Worm (Caenorhabditis elegans) whole organism, young adult: ENCODE results near the gene vha-15.

ENCODE experiments used
- B0261.1 ChIP-seq: sonication (generic microtip); optimal IDR thresholded peaks from 2 replicates; lab custom pipeline; 2016; ENCODE audit warnings: mild to moderate bottlenecking, missing genetic modification characterization, moderate library complexity, missing compliant biosample characterization
- B0336.3 ChIP-seq: fragments of 200-800 bp; sonication (Bioruptor generic); IDR thresholded peaks from 2 replicates; pipeline ENCODE4 v1.3.6; 2022; ENCODE audit warnings: missing genetic modification characterization, missing compliant biosample characterization
- C06A6.2 ChIP-seq: fragments of 200-800 bp; sonication (Bioruptor generic); conservative IDR thresholded peaks from 2 replicates; pipeline ENCODE4 v1.3.6; 2022; ENCODE audit warnings: missing genetic modification characterization, missing compliant biosample characterization
- D2030.7 ChIP-seq: fragments of 200-800 bp; sonication (Bioruptor generic); IDR thresholded peaks from 2 replicates; pipeline ENCODE4 v1.3.6; 2022; ENCODE audit warnings: missing genetic modification reagents, missing genetic modification characterization, missing compliant biosample characterization
- F49E8.2 ChIP-seq: sonication (generic microtip); optimal IDR thresholded peaks from 3 replicates; lab custom pipeline; 2017; ENCODE audit warnings: missing genetic modification characterization, mild to moderate bottlenecking, missing compliant biosample characterization, antibody characterized with exemption, moderate library complexity; ENCODE audit not compliant: insufficient read depth
- F52B5.7 ChIP-seq: sonication (generic microtip); optimal IDR thresholded peaks from 2 replicates; lab custom pipeline; 2016; ENCODE audit warnings: mild to moderate bottlenecking, missing genetic modification characterization, missing compliant biosample characterization
- F55B11.4 ChIP-seq: sonication (generic microtip); optimal IDR thresholded peaks from 2 replicates; lab custom pipeline; 2016; ENCODE audit warnings: missing compliant biosample characterization, missing genetic modification characterization, borderline replicate concordance; ENCODE audit not compliant: insufficient read depth
- Y56A3A.18 ChIP-seq: fragments of 200-800 bp; sonication (Bioruptor generic); IDR thresholded peaks from 2 replicates; pipeline ENCODE4 v1.3.6; 2022; ENCODE audit warnings: missing genetic modification reagents, missing genetic modification characterization, missing compliant biosample characterization
- Y79H2A.3 ChIP-seq: fragments of 200-800 bp; sonication (Bioruptor generic); conservative IDR thresholded peaks from 2 replicates; pipeline ENCODE4 v1.3.6; 2022; ENCODE audit warnings: missing genetic modification reagents, missing genetic modification characterization, missing compliant biosample characterization
- ZK185.1 ChIP-seq: sonication (generic microtip); optimal IDR thresholded peaks from 2 replicates; lab custom pipeline; 2016; ENCODE audit warnings: mild to moderate bottlenecking, missing genetic modification characterization, missing compliant biosample characterization; ENCODE audit not compliant: poor library complexity, severe bottlenecking
- aptf-3 ChIP-seq: fragments of 200-800 bp; sonication (Bioruptor generic); IDR thresholded peaks from 2 replicates; pipeline ENCODE4 v1.3.6; 2022; ENCODE audit warnings: missing genetic modification characterization, missing compliant biosample characterization
- attf-5 ChIP-seq: fragments of 200-800 bp; sonication (Bioruptor generic); optimal IDR thresholded peaks from 2 replicates; lab custom pipeline; 2018; ENCODE audit warnings: mild to moderate bottlenecking, missing genetic modification characterization, missing compliant biosample characterization
- bed-2 ChIP-seq: fragments of 200-800 bp; sonication (Bioruptor generic); IDR thresholded peaks from 2 replicates; pipeline ENCODE4 v1.3.6; 2022; ENCODE audit warnings: missing genetic modification reagents, missing genetic modification characterization, missing compliant biosample characterization
- cebp-1 ChIP-seq, 2 experiments: fragments of 200-800 bp in 1 of 2; sonication (Bioruptor generic) in 1 of 2; sonication (generic microtip) in 1 of 2; IDR thresholded peaks in 1 of 2; optimal IDR thresholded peaks in 1 of 2; 2 replicates each; pipeline versions ENCODE4 v1.3.6 to Lab custom; 2017 to 2022; ENCODE audit warnings: missing compliant biosample characterization in 2 of 2, missing genetic modification characterization in 2 of 2, mild to moderate bottlenecking in 1 of 2, missing genetic modification reagents in 1 of 2, moderate library complexity in 1 of 2
- ceh-100 ChIP-seq: fragments of 200-800 bp; sonication (Bioruptor generic); IDR thresholded peaks from 2 replicates; pipeline ENCODE4 v1.3.6; 2022; ENCODE audit warnings: missing genetic modification reagents, missing genetic modification characterization, missing compliant biosample characterization
- ceh-27 ChIP-seq: fragments of 200-800 bp; sonication (Bioruptor generic); optimal IDR thresholded peaks from 2 replicates; lab custom pipeline; 2018; ENCODE audit warnings: mild to moderate bottlenecking, missing genetic modification characterization, moderate library complexity, missing compliant biosample characterization
- ceh-40 ChIP-seq: fragments of 200-800 bp; sonication (Bioruptor generic); IDR thresholded peaks from 2 replicates; pipeline ENCODE4 v1.3.6; 2022; ENCODE audit warnings: missing genetic modification characterization, missing compliant biosample characterization
- dox-1 ChIP-seq: fragments of 200-800 bp; sonication (Bioruptor generic); IDR thresholded peaks from 2 replicates; pipeline ENCODE4 v1.3.6; 2022; ENCODE audit warnings: missing genetic modification reagents, missing genetic modification characterization, missing compliant biosample characterization
- egrh-3 ChIP-seq: fragments of 200-800 bp; sonication (Bioruptor generic); IDR thresholded peaks from 2 replicates; pipeline ENCODE4 v1.3.6; 2022; ENCODE audit warnings: missing genetic modification reagents, missing genetic modification characterization, missing compliant biosample characterization
- fkh-3 ChIP-seq: sonication (generic microtip); optimal IDR thresholded peaks from 2 replicates; lab custom pipeline; 2016; ENCODE audit warnings: mild to moderate bottlenecking, missing genetic modification characterization, missing compliant biosample characterization
- hlh-26 ChIP-seq: fragments of 200-800 bp; sonication (Bioruptor generic); conservative IDR thresholded peaks from 2 replicates; pipeline ENCODE4 v1.3.6; 2022; ENCODE audit warnings: missing genetic modification reagents, missing genetic modification characterization, missing compliant biosample characterization
- hmg-20 ChIP-seq: fragments of 200-800 bp; sonication (Bioruptor generic); IDR thresholded peaks from 2 replicates; pipeline ENCODE4 v1.3.6; 2022; ENCODE audit warnings: missing genetic modification reagents, missing genetic modification characterization, missing compliant biosample characterization
- let-526 ChIP-seq: fragments of 200-800 bp; sonication (Bioruptor generic); IDR thresholded peaks from 2 replicates; pipeline ENCODE4 v1.3.6; 2022; ENCODE audit warnings: missing genetic modification reagents, missing genetic modification characterization, missing compliant biosample characterization
- lin-26 ChIP-seq: fragments of 200-800 bp; sonication (Bioruptor generic); IDR thresholded peaks from 2 replicates; pipeline ENCODE4 v1.3.6; 2022; ENCODE audit warnings: missing genetic modification reagents, missing genetic modification characterization, missing compliant biosample characterization
- lir-1 ChIP-seq: fragments of 200-800 bp; sonication (Bioruptor generic); conservative IDR thresholded peaks from 2 replicates; pipeline ENCODE4 v1.3.6; 2022; ENCODE audit warnings: missing genetic modification reagents, missing genetic modification characterization, missing compliant biosample characterization
- madf-6 ChIP-seq: fragments of 200-800 bp; sonication (Bioruptor generic); IDR thresholded peaks from 2 replicates; pipeline ENCODE4 v1.3.6; 2022; ENCODE audit warnings: missing genetic modification reagents, missing genetic modification characterization, missing compliant biosample characterization
- nfya-2 ChIP-seq: fragments of 200-800 bp; sonication (Bioruptor generic); IDR thresholded peaks from 2 replicates; pipeline ENCODE4 v1.3.6; 2022; ENCODE audit warnings: missing genetic modification reagents, missing genetic modification characterization, missing compliant biosample characterization
- nfyb-1 ChIP-seq: fragments of 200-800 bp; sonication (Bioruptor generic); IDR thresholded peaks from 2 replicates; pipeline ENCODE4 v1.3.6; 2022; ENCODE audit warnings: missing genetic modification reagents, missing genetic modification characterization, missing compliant biosample characterization
- nhr-90 ChIP-seq: sonication (generic microtip); optimal IDR thresholded peaks from 2 replicates; lab custom pipeline; 2016; ENCODE audit warnings: missing genotype, mild to moderate bottlenecking, missing genetic modification characterization, missing compliant biosample characterization
- rcor-1 ChIP-seq: fragments of 200-800 bp; sonication (Bioruptor generic); IDR thresholded peaks from 2 replicates; pipeline ENCODE4 v1.3.6; 2022; ENCODE audit warnings: missing genetic modification reagents, missing genetic modification characterization, missing compliant biosample characterization
- sea-2 ChIP-seq: fragments of 200-800 bp; sonication (Bioruptor generic); IDR thresholded peaks from 2 replicates; pipeline ENCODE4 v1.3.6; 2022; ENCODE audit warnings: missing genetic modification characterization, missing compliant biosample characterization
- snpc-1.1 ChIP-seq: sonication (generic microtip); optimal IDR thresholded peaks from 2 replicates; lab custom pipeline; 2017; ENCODE audit warnings: missing genetic modification characterization, mild to moderate bottlenecking, missing compliant biosample characterization, antibody characterized with exemption, moderate library complexity, missing genotype, missing genetic modification reagents; ENCODE audit not compliant: insufficient read depth
- snpc-4 ChIP-seq, 5 experiments: fragments of 150-350 bp in 1 of 5; sonication (generic microtip) in 4 of 5; optimal IDR thresholded peaks; 2 replicates each; lab custom pipeline; 2014 to 2018; ENCODE audit warnings: missing genetic modification characterization in 5 of 5, missing biosample characterization in 3 of 5, antibody characterized with exemption in 2 of 5, mild to moderate bottlenecking in 2 of 5, missing compliant biosample characterization in 2 of 5, missing genotype in 2 of 5, moderate library complexity in 2 of 5, missing genetic modification reagents in 1 of 5
- somi-1 ChIP-seq: fragments of 200-800 bp; sonication (Bioruptor generic); optimal IDR thresholded peaks from 2 replicates; lab custom pipeline; 2018; ENCODE audit warnings: mild to moderate bottlenecking, missing genetic modification characterization, missing compliant biosample characterization
- tbp1 ChIP-seq: fragments of 200-800 bp; sonication (Bioruptor generic); optimal IDR thresholded peaks from 2 replicates; lab custom pipeline; 2018; ENCODE audit warnings: mild to moderate bottlenecking, missing genetic modification characterization, missing compliant biosample characterization
- xnd-1 ChIP-seq: sonication (generic microtip); optimal IDR thresholded peaks from 2 replicates; lab custom pipeline; 2016; ENCODE audit warnings: missing genotype, missing genetic modification reagents, missing genetic modification characterization, missing compliant biosample characterization
- zfh-2 ChIP-seq: fragments of 200-800 bp; sonication (Bioruptor generic); conservative IDR thresholded peaks from 2 replicates; pipeline ENCODE4 v1.3.6; 2022; ENCODE audit warnings: missing genetic modification reagents, missing genetic modification characterization, missing compliant biosample characterization
- ztf-25 ChIP-seq: fragments of 200-800 bp; sonication (Bioruptor generic); IDR thresholded peaks from 2 replicates; pipeline ENCODE4 v1.3.6; 2022; ENCODE audit warnings: missing genetic modification reagents, missing genetic modification characterization, missing compliant biosample characterization

vha-15 gene

DNA sequence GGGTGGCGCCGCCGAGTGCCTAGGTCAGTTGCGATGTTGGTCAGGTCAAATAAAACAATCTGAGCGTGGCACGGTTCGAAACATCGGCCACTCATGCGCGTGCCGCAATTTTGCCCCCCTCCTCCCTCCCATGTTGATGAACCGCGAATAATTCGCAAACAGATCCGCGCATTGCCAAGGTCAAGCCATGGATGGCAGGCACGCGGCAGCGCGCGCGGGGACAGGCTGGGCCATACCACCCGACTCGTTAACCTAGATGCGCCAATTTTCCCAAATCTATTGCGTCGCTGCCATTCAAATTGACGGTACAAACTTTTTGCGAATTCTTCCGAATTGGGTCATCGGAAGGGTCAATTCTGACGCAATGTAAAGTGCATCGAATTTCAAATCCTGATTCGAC is 21.0 kb upstream of the vha-15 start:
- TF ChIP-seq fkh-3 (tag; lab: Kevin White, UChicago), result no peak
- TF ChIP-seq ceh-27 (GFP tag; lab: Kevin White, UChicago), result peak; percentile 34
- TF ChIP-seq attf-5 (GFP tag; lab: Kevin White, UChicago), result no peak
- TF ChIP-seq egrh-3 (GFP tag; lab: Robert Waterston, UW), result peak; percentile 62; the same call in 1 of the 2 replicates
- 0 out of 2 replicates have a peak, but pooled peaks have one; percentile 44 for TF ChIP-seq sea-2
- peak; percentile 81 for TF ChIP-seq zfh-2 (GFP tag; lab: Robert Waterston, UW)
- TF ChIP-seq xnd-1 (tag; lab: Kevin White, UChicago), result no peak
- no peak for TF ChIP-seq ZK185.1 (tag; lab: Kevin White, UChicago)
- TF ChIP-seq C06A6.2 (GFP tag; lab: Robert Waterston, UW), result 0 out of 2 replicates have a peak, but pooled peaks have one; percentile 13
- TF ChIP-seq nfyb-1 (GFP tag; lab: Robert Waterston, UW), result 0 out of 2 replicates have a peak, but pooled peaks have one; percentile 39
- no peak for TF ChIP-seq F55B11.4 (tag; lab: Kevin White, UChicago)
- TF ChIP-seq madf-6 (GFP tag; lab: Robert Waterston, UW), result 0 out of 2 replicates have a peak, but pooled peaks have one; percentile 15
- TF ChIP-seq ztf-25 (GFP tag; lab: Robert Waterston, UW), result 0 out of 2 replicates have a peak, but pooled peaks have one; percentile 50

DNA sequence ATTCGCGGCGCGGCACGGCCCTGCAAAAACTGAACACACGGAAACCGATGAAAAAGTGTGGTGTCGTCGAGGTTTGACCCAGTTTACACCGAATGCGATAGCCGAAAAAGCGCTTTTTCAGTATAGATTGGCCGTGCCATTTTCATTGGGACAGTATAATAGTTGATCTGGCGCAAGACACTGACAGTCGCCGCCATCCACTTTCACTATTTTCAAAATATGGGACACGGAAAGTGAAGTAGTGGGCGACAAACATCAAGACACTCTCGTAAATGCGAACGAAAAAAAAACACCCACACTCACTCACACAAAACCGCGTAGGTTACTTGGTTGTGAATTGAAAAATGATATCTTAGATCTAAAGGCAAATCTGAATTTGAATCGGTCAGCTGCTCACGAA is 18.7 kb upstream of the vha-15 start:
- TF ChIP-seq rcor-1 (GFP tag; lab: Robert Waterston, UW) (no peak), cebp-1 (GFP tag; IDR thresholded peaks at IDR 0.05; lab: Robert Waterston, UW) (no peak), cebp-1 (tag; optimal IDR thresholded peaks at IDR 0.05; lab: Kevin White, UChicago) (peak; percentile 37)

DNA sequence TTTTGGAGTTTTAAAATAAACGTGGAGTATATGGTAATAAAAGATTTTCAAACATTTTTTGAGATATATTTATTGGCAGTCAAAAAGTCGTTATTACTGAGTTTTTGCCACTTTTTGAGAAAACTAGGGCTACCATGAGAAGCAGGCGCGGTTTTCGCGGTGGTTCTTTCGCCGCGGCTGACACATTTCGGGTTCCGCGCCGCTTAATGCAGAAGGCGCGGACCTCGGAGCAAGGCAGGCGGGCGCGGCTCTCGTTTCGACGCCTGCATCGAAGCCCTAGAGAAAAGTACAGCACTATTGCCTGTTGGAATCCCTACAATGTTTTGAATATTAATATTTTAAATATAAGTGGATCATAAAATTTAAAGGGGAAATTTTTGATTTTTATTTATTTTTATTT is 18.3 kb upstream of the vha-15 start:
- TF ChIP-seq ceh-40 (0 out of 2 replicates have a peak, but pooled peaks have one; percentile 33), snpc-4 (GFP tag; optimal IDR thresholded peaks at IDR 0.05; lab: Kevin White, UChicago) (no peak), snpc-4 (tag; optimal IDR thresholded peaks at IDR 0.05; lab: Kevin White, UChicago) (peak in 2 of 4 experiments; percentile 79 to 83), nfya-2 (GFP tag; lab: Robert Waterston, UW) (no peak), zfh-2 (GFP tag; lab: Robert Waterston, UW) (peak; percentile 80), let-526 (no peak), hmg-20 (no peak), bed-2 (GFP tag; lab: Robert Waterston, UW) (no peak), egrh-3 (GFP tag; lab: Robert Waterston, UW) (peak; percentile 67; the same call in 1 of the 2 replicates)

DNA sequence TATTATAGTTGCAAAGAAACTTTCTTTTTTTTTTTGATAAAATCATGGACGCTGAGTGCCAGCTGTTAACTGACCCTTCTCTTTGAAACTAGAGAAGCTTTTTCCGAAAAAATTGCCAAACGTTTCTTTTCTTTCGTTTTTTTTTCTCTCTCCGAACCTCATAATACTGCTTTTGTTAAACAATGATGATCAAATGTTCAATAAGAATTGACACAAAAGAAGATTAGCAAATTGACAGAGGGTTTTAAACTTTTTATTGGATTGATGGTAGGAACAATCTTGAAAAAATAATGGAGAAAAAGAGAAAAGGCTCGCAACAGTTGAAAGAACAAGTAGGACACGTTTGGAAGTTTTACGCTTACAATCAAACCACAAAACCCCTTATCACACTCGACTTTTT is 16.9 kb upstream of the vha-15 start, which contains the start of gene hex-1:
Gene hex-1, plus strand, starts transcription at position 301 of the 400 bp plus-strand sequence.
- no peak for TF ChIP-seq nhr-90
- no peak for TF ChIP-seq tbp1
- no peak for TF ChIP-seq F49E8.2 (tag; lab: Kevin White, UChicago)
- TF ChIP-seq snpc-1.1 (tag; lab: Kevin White, UChicago), result no peak
- TF ChIP-seq aptf-3 (GFP tag; lab: Robert Waterston, UW), result no peak
- TF ChIP-seq Y56A3A.18, result no peak
- TF ChIP-seq F52B5.7 (tag; lab: Kevin White, UChicago), result no peak
- no peak for TF ChIP-seq somi-1
- TF ChIP-seq zfh-2 (GFP tag; lab: Robert Waterston, UW), result no peak
- TF ChIP-seq egrh-3 (GFP tag; lab: Robert Waterston, UW), result no peak
- TF ChIP-seq dox-1 (GFP tag; lab: Robert Waterston, UW), result no peak
- TF ChIP-seq Y79H2A.3 (GFP tag; lab: Robert Waterston, UW), result no peak
- no peak for TF ChIP-seq B0336.3 (GFP tag; lab: Robert Waterston, UW)
- TF ChIP-seq hlh-26 (GFP tag; lab: Robert Waterston, UW), result no peak
- no peak for TF ChIP-seq ceh-100
- no peak for TF ChIP-seq B0261.1 (tag; lab: Kevin White, UChicago)
- TF ChIP-seq sea-2, result no peak
- TF ChIP-seq lin-26, result no peak
- no peak for TF ChIP-seq lir-1 (GFP tag; lab: Robert Waterston, UW)
- no peak for TF ChIP-seq D2030.7 (GFP tag; lab: Robert Waterston, UW)
